Fruit fly (Drosophila melanogaster): ENCODE data around the gene CG32376.

The CG32376 gene

DNA sequence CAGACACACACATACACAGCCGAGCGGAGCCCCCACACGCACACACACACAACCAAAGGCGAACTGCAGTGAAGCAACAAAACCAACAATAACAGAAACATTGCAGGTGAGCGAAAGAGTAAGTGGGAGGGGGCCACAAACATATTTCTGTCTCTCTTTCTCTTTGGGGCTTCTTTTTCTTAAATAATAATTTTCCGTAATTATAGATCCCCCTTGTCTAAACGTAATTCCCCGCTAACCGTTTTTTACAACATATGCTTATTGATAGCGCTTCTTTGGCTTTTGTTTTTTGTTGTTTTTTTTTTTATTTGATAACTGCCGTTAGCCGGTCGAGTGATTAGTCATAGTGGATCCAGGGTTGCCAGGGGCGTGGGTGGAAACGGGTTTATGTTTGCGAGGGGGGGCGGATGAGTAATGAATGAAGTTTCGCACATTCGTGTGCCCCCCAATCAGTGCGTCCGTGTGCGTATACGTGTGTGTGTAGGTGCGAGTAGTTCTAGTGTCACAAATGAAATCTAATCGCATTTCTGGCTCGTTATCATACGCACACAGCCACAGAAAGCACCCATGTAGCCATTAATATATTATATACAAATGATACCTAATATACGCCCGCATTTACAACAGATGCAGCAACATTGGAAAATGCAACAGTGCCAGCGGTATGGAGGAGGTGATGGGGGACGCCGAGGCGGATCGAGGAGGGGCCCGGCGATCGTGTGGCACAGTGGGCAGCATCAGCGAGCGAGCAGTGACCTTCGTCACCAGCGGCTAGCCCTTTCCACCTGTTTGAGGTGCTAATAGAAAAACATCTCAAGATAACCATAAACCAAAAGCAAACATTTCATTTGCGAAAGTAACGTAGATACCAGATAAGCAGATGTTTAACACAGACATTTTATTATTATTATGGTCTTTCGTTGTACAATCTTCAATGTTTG, 12.9 kb downstream of the CG32376 start:
- TF ChIP-seq ci (GFP tag; IDR thresholded peaks at IDR 0.05): no peak
- TF ChIP-seq CG2129 (GFP tag; IDR thresholded peaks at IDR 0.05; ENCODE audit: partially characterized antibody): no peak
- no peak for TF ChIP-seq salm (tag; optimal IDR thresholded peaks at IDR 0.05)
- TF ChIP-seq stwl (tag; optimal IDR thresholded peaks at IDR 0.05): no peak
- TF ChIP-seq CG1602 (GFP tag; optimal IDR thresholded peaks at IDR 0.05): no peak
- TF ChIP-seq dati (GFP tag; IDR thresholded peaks at IDR 0.05): no peak
- TF ChIP-seq pho (GFP tag; optimal IDR thresholded peaks at IDR 0.05): peak; percentile 14
- TF ChIP-seq btn (GFP tag; optimal IDR thresholded peaks at IDR 0.05): no peak
- TF ChIP-seq CG12769 (tag; optimal IDR thresholded peaks at IDR 0.05): peak; percentile 25
- TF ChIP-seq CG2889 (GFP tag; IDR thresholded peaks at IDR 0.05): 0 out of 3 replicates have a peak, but pooled peaks have one; percentile 17
- peak; percentile 28 for TF ChIP-seq CG6765 (GFP tag; optimal IDR thresholded peaks at IDR 0.05)
- TF ChIP-seq org-1 (GFP tag; optimal IDR thresholded peaks at IDR 0.05): peak; percentile 17
- no peak for TF ChIP-seq CG10979 (tag; optimal IDR thresholded peaks at IDR 0.05)
- TF ChIP-seq CG15696 (tag; optimal IDR thresholded peaks at IDR 0.05): no peak
- TF ChIP-seq gcm (GFP tag; optimal IDR thresholded peaks at IDR 0.05): peak; percentile 86
- TF ChIP-seq CG7839 (tag; optimal IDR thresholded peaks at IDR 0.05): peak; percentile 2
- TF ChIP-seq jumu (GFP tag; optimal IDR thresholded peaks at IDR 0.05): no peak
- no peak for TF ChIP-seq inv (GFP tag; IDR thresholded peaks at IDR 0.05; ENCODE audit: partially characterized antibody)
- no peak for TF ChIP-seq CG17802 (tag; optimal IDR thresholded peaks at IDR 0.05)
- no peak for TF ChIP-seq dmrt11E (tag; optimal IDR thresholded peaks at IDR 0.05)
- peak; percentile 39; the same call in 1 of the 2 replicates for TF ChIP-seq sens-2 (GFP tag; IDR thresholded peaks at IDR 0.05)
- peak; percentile 47; the same call in 1 of the 2 replicates for TF ChIP-seq Atf6 (GFP tag; IDR thresholded peaks at IDR 0.05)
- TF ChIP-seq mirr (GFP tag; optimal IDR thresholded peaks at IDR 0.05): peak; percentile 22
- TF ChIP-seq CG6813 (GFP tag; optimal IDR thresholded peaks at IDR 0.05): peak; percentile 28
- TF ChIP-seq gsb-n (tag; optimal IDR thresholded peaks at IDR 0.05): no peak
- TF ChIP-seq CG7271 (tag; optimal IDR thresholded peaks at IDR 0.05): no peak
- TF ChIP-seq CG7556 (GFP tag; optimal IDR thresholded peaks at IDR 0.05): no peak
- TF ChIP-seq slbo (GFP tag; IDR thresholded peaks at IDR 0.05): peak; percentile 39; the same call in 1 of the 2 replicates
- peak; percentile 6 for TF ChIP-seq CG34376 (GFP tag; optimal IDR thresholded peaks at IDR 0.05)
- no peak; the same call in 1 of the 2 replicates for TF ChIP-seq CG17328 (GFP tag; IDR thresholded peaks at IDR 0.05)
- TF ChIP-seq nau (GFP tag; optimal IDR thresholded peaks at IDR 0.05): no peak
- no peak for TF ChIP-seq CG4404 (GFP tag; IDR thresholded peaks at IDR 0.05)
- peak; percentile 35; the same call in 1 of the 2 replicates for TF ChIP-seq sisA (GFP tag; IDR thresholded peaks at IDR 0.05)
- TF ChIP-seq gfzf (GFP tag; optimal IDR thresholded peaks at IDR 0.05): no peak
- no peak for TF ChIP-seq Spps (tag; optimal IDR thresholded peaks at IDR 0.05)
- TF ChIP-seq Side (GFP tag; optimal IDR thresholded peaks at IDR 0.05): no peak
- no peak for TF ChIP-seq CG14014 (GFP tag; IDR thresholded peaks at IDR 0.05)
- TF ChIP-seq CG11085 (GFP tag; IDR thresholded peaks at IDR 0.05): no peak
- peak; percentile 3 for TF ChIP-seq zfh2 (GFP tag; optimal IDR thresholded peaks at IDR 0.05)
- TF ChIP-seq Hey (tag; optimal IDR thresholded peaks at IDR 0.05): no peak
- no peak for TF ChIP-seq row (GFP tag; IDR thresholded peaks at IDR 0.05)
- TF ChIP-seq HLH4C (GFP tag; IDR thresholded peaks at IDR 0.05; ENCODE audit: partially characterized antibody): 0 out of 3 replicates have a peak, but pooled peaks have one; percentile 29
- TF ChIP-seq Dip3 (GFP tag; optimal IDR thresholded peaks at IDR 0.05): no peak
- no peak for TF ChIP-seq CG11560 (tag; IDR thresholded peaks at IDR 0.05)
- TF ChIP-seq CG9609 (GFP tag; optimal IDR thresholded peaks at IDR 0.05): no peak
- peak; percentile 6; the same call in 1 of the 2 replicates for TF ChIP-seq CG3847 (GFP tag; IDR thresholded peaks at IDR 0.05)
- no peak for TF ChIP-seq knrl (GFP tag; IDR thresholded peaks at IDR 0.05; ENCODE audit: partially characterized antibody)
- TF ChIP-seq CkIIα-i1 (GFP tag; IDR thresholded peaks at IDR 0.05): no peak
